Fruit fly (Drosophila melanogaster) whole organism, embryonic: ENCODE data around the gene Pld3.
A peak's percentile ranks its signal among the peaks of the same experiment; 100 is the strongest.

Source experiments
- Adf1 ChIP-seq: fragments of 200-800 bp; sonication (Bioruptor generic); IDR thresholded peaks from 2 replicates; pipeline ENCODE4 v1.3.6; 2022; ENCODE audit warnings: missing biosample characterization, missing genetic modification characterization
- Antp ChIP-seq: fragments of 200-800 bp; sonication (Bioruptor generic); optimal IDR thresholded peaks from 3 replicates; lab custom pipeline; 2016; ENCODE audit warnings: missing biosample characterization, missing genetic modification characterization
- Bgb ChIP-seq: fragments of 200-800 bp; sonication (Bioruptor generic); IDR thresholded peaks from 2 replicates; pipeline ENCODE4 v1.3.6; 2022; ENCODE audit warnings: missing biosample characterization, missing genetic modification characterization; ENCODE audit not compliant: partially characterized antibody
- C15 ChIP-seq: fragments of 200-800 bp; sonication (Bioruptor generic); IDR thresholded peaks from 3 replicates; pipeline ENCODE4 v1.3.6; 2022; ENCODE audit warnings: missing biosample characterization, missing genetic modification characterization
- CG10959 ChIP-seq: fragments of 200-800 bp; sonication (Bioruptor generic); IDR thresholded peaks from 2 replicates; pipeline ENCODE4 v1.3.6; 2022; ENCODE audit warnings: missing biosample characterization, missing genetic modification characterization
- CG12744 ChIP-seq: fragments of 200-800 bp; sonication (Bioruptor generic); optimal IDR thresholded peaks from 2 replicates; lab custom pipeline; 2016; ENCODE audit warnings: missing biosample characterization, missing genetic modification characterization
- CG14050 ChIP-seq: fragments of 200-800 bp; sonication (Bioruptor generic); IDR thresholded peaks from 3 replicates; pipeline ENCODE4 v1.3.6; 2022; ENCODE audit warnings: missing biosample characterization, missing genetic modification characterization
- CG15073 ChIP-seq: fragments of 200-800 bp; sonication (Bioruptor generic); optimal IDR thresholded peaks from 2 replicates; lab custom pipeline; 2016; ENCODE audit warnings: missing biosample characterization, missing genetic modification characterization
- CG15269 ChIP-seq: fragments of 200-800 bp; sonication (Bioruptor generic); optimal IDR thresholded peaks from 2 replicates; lab custom pipeline; 2018; ENCODE audit warnings: missing biosample characterization, mild to moderate bottlenecking, missing genetic modification characterization, moderate library complexity
- CG15696 ChIP-seq: fragments of 200-800 bp; sonication (Bioruptor generic); optimal IDR thresholded peaks from 2 replicates; lab custom pipeline; 2019; ENCODE audit warnings: missing biosample characterization, mild to moderate bottlenecking, missing genetic modification characterization, moderate library complexity
- CG1647 ChIP-seq: fragments of 200-800 bp; sonication (Bioruptor generic); optimal IDR thresholded peaks from 3 replicates; lab custom pipeline; 2016; ENCODE audit warnings: missing biosample characterization, missing genetic modification characterization
- CG16813 ChIP-seq: fragments of 200-800 bp; sonication (Bioruptor generic); IDR thresholded peaks from 3 replicates; pipeline ENCODE4 v1.3.6; 2022; ENCODE audit warnings: missing biosample characterization, missing genetic modification characterization; ENCODE audit not compliant: partially characterized antibody
- CG17385 ChIP-seq: fragments of 200-800 bp; sonication (Bioruptor generic); optimal IDR thresholded peaks from 3 replicates; lab custom pipeline; 2018; ENCODE audit warnings: missing biosample characterization, mild to moderate bottlenecking, missing genetic modification characterization
- CG17829 ChIP-seq: fragments of 200-800 bp; optimal IDR thresholded peaks from 2 replicates; lab custom pipeline; 2019; ENCODE audit warnings: missing biosample characterization, mild to moderate bottlenecking, missing genetic modification characterization, moderate library complexity
- CG2199 ChIP-seq: fragments of 200-800 bp; sonication (Bioruptor generic); IDR thresholded peaks from 3 replicates; pipeline ENCODE4 v1.3.6; 2022; ENCODE audit warnings: missing biosample characterization, missing genetic modification characterization
- CG30431 ChIP-seq: fragments of 200-800 bp; sonication (Bioruptor generic); optimal IDR thresholded peaks from 2 replicates; lab custom pipeline; 2017; ENCODE audit warnings: missing biosample characterization, missing genetic modification characterization
- CG34376 ChIP-seq: fragments of 200-800 bp; sonication (Bioruptor generic); optimal IDR thresholded peaks from 2 replicates; lab custom pipeline; 2018; ENCODE audit warnings: missing biosample characterization, mild to moderate bottlenecking, missing genetic modification characterization
- CG3995 ChIP-seq: fragments of 200-800 bp; sonication (Bioruptor generic); optimal IDR thresholded peaks from 3 replicates; lab custom pipeline; 2016; ENCODE audit warnings: missing biosample characterization, missing genetic modification characterization
- CG6254 ChIP-seq: fragments of 200-800 bp; sonication (Bioruptor generic); optimal IDR thresholded peaks from 3 replicates; lab custom pipeline; 2017; ENCODE audit warnings: mild to moderate bottlenecking, missing biosample characterization, missing genetic modification reagents, missing genetic modification characterization
- CG6813 ChIP-seq: fragments of 200-800 bp; sonication (Bioruptor generic); optimal IDR thresholded peaks from 2 replicates; lab custom pipeline; 2017; ENCODE audit warnings: missing biosample characterization, missing genetic modification characterization, mild to moderate bottlenecking, moderate library complexity, missing genetic modification reagents
- CG7372 ChIP-seq: fragments of 200-800 bp; sonication (Bioruptor generic); IDR thresholded peaks from 2 replicates; pipeline ENCODE4 v1.3.6; 2022; ENCODE audit warnings: missing biosample characterization, missing genetic modification characterization
- CG7963 ChIP-seq: fragments of 200-800 bp; sonication (Bioruptor generic); IDR thresholded peaks from 3 replicates; pipeline ENCODE4 v1.3.6; 2022; ENCODE audit warnings: missing biosample characterization, missing genetic modification characterization; ENCODE audit not compliant: partially characterized antibody
- CoRest ChIP-seq: fragments of 200-800 bp; sonication (Bioruptor generic); optimal IDR thresholded peaks from 3 replicates; lab custom pipeline; 2018; ENCODE audit warnings: missing biosample characterization, mild to moderate bottlenecking, missing genetic modification characterization, moderate library complexity
- D19A ChIP-seq: fragments of 200-800 bp; optimal IDR thresholded peaks from 3 replicates; lab custom pipeline; 2019; ENCODE audit warnings: missing biosample characterization, mild to moderate bottlenecking, missing genetic modification characterization, moderate library complexity
- Fer3 ChIP-seq: fragments of 200-800 bp; sonication (Bioruptor generic); optimal IDR thresholded peaks from 2 replicates; lab custom pipeline; 2018; ENCODE audit warnings: missing biosample characterization, mild to moderate bottlenecking, missing genetic modification characterization, moderate library complexity
- HLH54F ChIP-seq: fragments of 200-800 bp; sonication (Bioruptor generic); optimal IDR thresholded peaks from 3 replicates; lab custom pipeline; 2016; ENCODE audit warnings: missing biosample characterization, missing genetic modification characterization
- Pdp1 ChIP-seq, 2 experiments: fragments of 200-800 bp; sonication (Bioruptor generic); optimal IDR thresholded peaks; 3 replicates each; lab custom pipeline; 2016; ENCODE audit warnings: missing biosample characterization in 2 of 2, missing genetic modification characterization in 2 of 2, mild to moderate bottlenecking in 1 of 2, moderate library complexity in 1 of 2
- Scr ChIP-seq: fragments of 200-800 bp; sonication (Bioruptor generic); IDR thresholded peaks from 2 replicates; pipeline ENCODE4 v1.3.6; 2022; ENCODE audit warnings: missing biosample characterization, missing genetic modification characterization; ENCODE audit not compliant: partially characterized antibody
- Sry-δ ChIP-seq: fragments of 200-800 bp; sonication (Bioruptor generic); optimal IDR thresholded peaks from 2 replicates; lab custom pipeline; 2016; ENCODE audit warnings: missing biosample characterization, missing genetic modification characterization
- Ssrp ChIP-seq: fragments of 200-800 bp; sonication (Bioruptor generic); optimal IDR thresholded peaks from 2 replicates; lab custom pipeline; 2018; ENCODE audit warnings: missing biosample characterization, mild to moderate bottlenecking, missing genetic modification characterization, moderate library complexity
- Stat92E ChIP-seq, 3 experiments: fragments of >200 bp in 2 of 3; fragments of 200-800 bp in 1 of 3; sonication (Bioruptor generic) in 1 of 3; optimal IDR thresholded peaks; 2 replicates each; lab custom pipeline; 2017 to 2019; ENCODE audit warnings: missing biosample characterization in 3 of 3, missing genetic modification characterization in 3 of 3, mild to moderate bottlenecking in 1 of 3, moderate library complexity in 1 of 3
- Xrp1 ChIP-seq: fragments of 200-800 bp; sonication (Bioruptor generic); IDR thresholded peaks from 2 replicates; pipeline ENCODE4 v1.3.6; 2022; ENCODE audit warnings: missing biosample characterization, missing genetic modification characterization
- bab2 ChIP-seq: fragments of 200-800 bp; sonication (Bioruptor generic); optimal IDR thresholded peaks from 2 replicates; lab custom pipeline; 2016; ENCODE audit warnings: missing biosample characterization, missing genetic modification characterization
- br ChIP-seq: fragments of >200 bp; optimal IDR thresholded peaks from 2 replicates; lab custom pipeline; 2017
- exex ChIP-seq: fragments of 200-800 bp; sonication (Bioruptor generic); optimal IDR thresholded peaks from 4 replicates; lab custom pipeline; 2018; ENCODE audit warnings: missing biosample characterization, mild to moderate bottlenecking, missing genetic modification characterization, moderate library complexity
- gcm ChIP-seq: fragments of 200-800 bp; sonication (Bioruptor generic); optimal IDR thresholded peaks from 2 replicates; lab custom pipeline; 2019; ENCODE audit warnings: missing biosample characterization, mild to moderate bottlenecking, missing genetic modification characterization, moderate library complexity
- lab ChIP-seq: fragments of 200-800 bp; sonication (Bioruptor generic); optimal IDR thresholded peaks from 3 replicates; lab custom pipeline; 2017; ENCODE audit warnings: missing biosample characterization, missing genetic modification characterization, mild to moderate bottlenecking, moderate library complexity, missing genetic modification reagents
- lola ChIP-seq, 3 experiments: fragments of >200 bp in 2 of 3; fragments of 200-800 bp in 1 of 3; sonication (Bioruptor generic) in 1 of 3; optimal IDR thresholded peaks; 2 replicates each; lab custom pipeline; 2017 to 2019; ENCODE audit warnings: missing biosample characterization in 3 of 3, missing genetic modification characterization in 3 of 3, mild to moderate bottlenecking in 1 of 3, moderate library complexity in 1 of 3
- mirr ChIP-seq: fragments of 200-800 bp; sonication (Bioruptor generic); optimal IDR thresholded peaks from 3 replicates; lab custom pipeline; 2018; ENCODE audit warnings: missing biosample characterization, mild to moderate bottlenecking, missing genetic modification characterization
- pb ChIP-seq: fragments of 200-800 bp; sonication (Bioruptor generic); optimal IDR thresholded peaks from 3 replicates; lab custom pipeline; 2016; ENCODE audit warnings: missing biosample characterization, missing genetic modification characterization
- sd ChIP-seq: fragments of 200-800 bp; sonication (Bioruptor generic); optimal IDR thresholded peaks from 3 replicates; lab custom pipeline; 2018; ENCODE audit warnings: missing biosample characterization, mild to moderate bottlenecking, missing genetic modification characterization, moderate library complexity
- sens ChIP-seq: fragments of 200-800 bp; sonication (Bioruptor generic); peaks from one replicate; lab custom pipeline; 2016; ENCODE audit warnings: missing biosample characterization, missing genetic modification characterization
- seq ChIP-seq: fragments of 200-800 bp; sonication (Bioruptor generic); IDR thresholded peaks from 2 replicates; pipeline ENCODE4 v1.3.6; 2022; ENCODE audit warnings: missing biosample characterization, missing genetic modification characterization
- toy ChIP-seq: fragments of 200-800 bp; sonication (Bioruptor generic); IDR thresholded peaks from 2 replicates; pipeline ENCODE4 v1.3.6; 2022; ENCODE audit warnings: missing biosample characterization, missing genetic modification characterization
- tup ChIP-seq: fragments of 200-800 bp; sonication (Bioruptor generic); optimal IDR thresholded peaks from 2 replicates; lab custom pipeline; 2016; ENCODE audit warnings: missing biosample characterization, mild to moderate bottlenecking, missing genetic modification characterization, moderate library complexity
- twi ChIP-seq: fragments of 200-800 bp; optimal IDR thresholded peaks from 2 replicates; lab custom pipeline; 2019; ENCODE audit warnings: missing biosample characterization, mild to moderate bottlenecking, missing genetic modification characterization, moderate library complexity
- wek ChIP-seq: fragments of 200-800 bp; sonication (Bioruptor generic); optimal IDR thresholded peaks from 3 replicates; lab custom pipeline; 2018; ENCODE audit warnings: missing biosample characterization, mild to moderate bottlenecking, missing genetic modification characterization, moderate library complexity

Gene Pld3

dm6 chr2L:21158554-21158953, at the start of gene Pld3, which contains the start of gene Coq3 (continued):
- TF ChIP-seq Antp (GFP tag; lab: Kevin White, UChicago) (peak; percentile 61), tup (GFP tag; lab: Kevin White, UChicago) (peak; percentile 50), toy (GFP tag; lab: Robert Waterston, UW) (no peak), lola (GFP tag; optimal IDR thresholded peaks at IDR 0.05; lab: Kevin White, UChicago) (peak in 1 of 3 experiments; percentile 69), bab2 (GFP tag; lab: Kevin White, UChicago) (peak; percentile 62), pb (GFP tag; lab: Kevin White, UChicago) (no peak), CG6813 (GFP tag; lab: Kevin White, UChicago) (peak; percentile 68), CG1647 (GFP tag; lab: Kevin White, UChicago) (peak; percentile 54), gcm (peak; percentile 67), br (lab: Kevin White, UChicago) (no peak), C15 (no peak), Bgb (no peak), CoRest (tag; lab: Kevin White, UChicago) (peak; percentile 82), CG3995 (GFP tag; lab: Kevin White, UChicago) (peak; percentile 77), Fer3 (tag; lab: Kevin White, UChicago) (peak; percentile 86), CG17829 (tag; lab: Kevin White, UChicago) (peak; percentile 88), HLH54F (GFP tag; lab: Kevin White, UChicago) (peak; percentile 71), CG15269 (tag; lab: Kevin White, UChicago) (peak; percentile 84), CG7963 (GFP tag; lab: Robert Waterston, UW) (no peak), Ssrp (tag; lab: Kevin White, UChicago) (peak; percentile 73), CG34376 (peak; percentile 70), Sry-δ (GFP tag; lab: Kevin White, UChicago) (peak; percentile 23), CG30431 (peak; percentile 64), Scr (GFP tag; lab: Robert Waterston, UW) (no peak), seq (GFP tag; lab: Robert Waterston, UW) (peak; percentile 50; the same call in 1 of the 2 replicates), CG12744 (GFP tag; lab: Kevin White, UChicago) (peak; percentile 63), CG14050 (GFP tag; lab: Robert Waterston, UW) (peak; percentile 63), Adf1 (GFP tag; lab: Robert Waterston, UW) (peak; percentile 56)

- TF ChIP-seq mirr (peak; percentile 67), sd (tag; lab: Kevin White, UChicago) (peak; percentile 32), sens (GFP tag; lab: Kevin White, UChicago) (peak; percentile 47), Pdp1 (GFP tag; optimal IDR thresholded peaks at IDR 0.05; lab: Kevin White, UChicago) (peak in 1 of 2 experiments; percentile 13), exex (tag; lab: Kevin White, UChicago) (peak; percentile 57), CG15073 (GFP tag; lab: Kevin White, UChicago) (no peak), CG7372 (GFP tag; lab: Robert Waterston, UW) (no peak), CG17385 (no peak), lab (GFP tag; lab: Kevin White, UChicago) (peak; percentile 63), CG6254 (GFP tag; lab: Kevin White, UChicago) (no peak)
Measured at dm6 chr2L:21109680-21110079, 49.0 kb upstream of the Pld3 start.

- TF ChIP-seq Stat92E (GFP tag; optimal IDR thresholded peaks at IDR 0.05; lab: Kevin White, UChicago) (no peak), D19A (tag; lab: Kevin White, UChicago) (peak; percentile 65), twi (peak; percentile 26), CG10959 (GFP tag; lab: Robert Waterston, UW) (no peak), wek (GFP tag; lab: Kevin White, UChicago) (no peak), CG34376 (no peak), CG16813 (GFP tag; lab: Robert Waterston, UW) (no peak), CG15696 (peak; percentile 50), CG2199 (GFP tag; lab: Robert Waterston, UW) (peak; percentile 57; the same call in 1 of the 3 replicates), Xrp1 (GFP tag; lab: Robert Waterston, UW) (0 out of 2 replicates have a peak, but pooled peaks have one; percentile 9)
Measured at dm6 chr2L:21111849-21112248, 46.8 kb upstream of the Pld3 start.
